Worm (Caenorhabditis elegans) whole organism, early embryonic: ENCODE data around the gene F42A9.7.

Source experiments
- ama-1 ChIP-seq: fragments of 150-350 bp; optimal IDR thresholded peaks from 2 replicates; lab custom pipeline; 2014
- ceh-13 ChIP-seq: fragments of 200-800 bp; sonication (Bioruptor generic); optimal IDR thresholded peaks from 2 replicates; lab custom pipeline; 2018; ENCODE audit warnings: mild to moderate bottlenecking, missing genetic modification characterization, missing compliant biosample characterization
- ceh-36 ChIP-seq: sonication (generic microtip); optimal IDR thresholded peaks from 2 replicates; lab custom pipeline; 2016; ENCODE audit warnings: missing genetic modification characterization, inconsistent platforms, missing compliant biosample characterization
- ets-7 ChIP-seq: sonication (generic microtip); optimal IDR thresholded peaks from 2 replicates; lab custom pipeline; 2016; ENCODE audit warnings: missing genotype, missing genetic modification characterization, missing compliant biosample characterization
- hmbx-1 ChIP-seq: sonication (generic microtip); optimal IDR thresholded peaks from 2 replicates; lab custom pipeline; 2016; ENCODE audit warnings: mild to moderate bottlenecking, missing genetic modification characterization, missing compliant biosample characterization
- hnd-1 ChIP-seq: sonication (generic microtip); optimal IDR thresholded peaks from 2 replicates; lab custom pipeline; 2016; ENCODE audit warnings: missing genetic modification characterization, missing compliant biosample characterization
- scrt-1 ChIP-seq: fragments of 200-800 bp; sonication (Bioruptor generic); IDR thresholded peaks from 2 replicates; pipeline ENCODE4 v1.3.6; 2022; ENCODE audit warnings: missing genetic modification characterization, missing compliant biosample characterization
- sea-1 ChIP-seq: fragments of 200-800 bp; sonication (Bioruptor generic); conservative IDR thresholded peaks from 2 replicates; pipeline ENCODE4 v1.3.6; 2022; ENCODE audit warnings: missing genetic modification characterization, missing compliant biosample characterization
- tra-4 ChIP-seq: sonication (generic microtip); optimal IDR thresholded peaks from 2 replicates; lab custom pipeline; 2017; ENCODE audit warnings: missing genetic modification characterization, missing compliant biosample characterization

- TF ChIP-seq ama-1 (lab: Kevin White, UChicago) (no peak), tra-4 (no peak), hnd-1 (tag; lab: Kevin White, UChicago) (no peak), ceh-36 (tag; lab: Kevin White, UChicago) (no peak), ets-7 (tag; lab: Kevin White, UChicago) (no peak), ceh-13 (GFP tag; lab: Kevin White, UChicago) (no peak), scrt-1 (GFP tag; lab: Robert Waterston, UW) (no peak), sea-1 (GFP tag; lab: Robert Waterston, UW) (no peak), hmbx-1 (tag; lab: Kevin White, UChicago) (no peak)
Observed at ce11 chrIV:8602877-8603276, 14.1 kb downstream of the F42A9.7 start, which contains the start of gene Y59H11AR.10.
